Fruit fly (Drosophila melanogaster): ENCODE data around the gene CG1637.

The CG1637 gene

dm6 chrX:10886418-10886817 is 8.7 kb upstream of the CG1637 start (continued):
- TF ChIP-seq CG2120 (GFP tag; optimal IDR thresholded peaks at IDR 0.05) (no peak), chn (GFP tag; optimal IDR thresholded peaks at IDR 0.05) (no peak), lbe (GFP tag; optimal IDR thresholded peaks at IDR 0.05) (no peak), CG15601 (tag; optimal IDR thresholded peaks at IDR 0.05) (no peak), ab (GFP tag; optimal IDR thresholded peaks at IDR 0.05) (no peak), row (GFP tag; IDR thresholded peaks at IDR 0.05) (peak; percentile 44), CG18476 (GFP tag; optimal IDR thresholded peaks at IDR 0.05) (no peak), CG8290 (GFP tag; optimal IDR thresholded peaks at IDR 0.05) (no peak), CG8290 (tag; optimal IDR thresholded peaks at IDR 0.05) (peak in 1 of 2 experiments; percentile 11), HLH4C (GFP tag; IDR thresholded peaks at IDR 0.05; ENCODE audit: partially characterized antibody) (no peak), Rx (GFP tag; IDR thresholded peaks at IDR 0.05) (no peak), CG8388 (GFP tag; optimal IDR thresholded peaks at IDR 0.05) (no peak), CG3726 (GFP tag; IDR thresholded peaks at IDR 0.05) (no peak), Neu2 (GFP tag; optimal IDR thresholded peaks at IDR 0.05; ENCODE audit: borderline replicate concordance) (no peak), CG16779 (GFP tag; IDR thresholded peaks at IDR 0.05) (no peak), al (GFP tag; IDR thresholded peaks at IDR 0.05) (no peak), Dip2 (GFP tag; IDR thresholded peaks at IDR 0.05) (no peak)

dm6 chrX:10883740-10884139 is 6.0 kb upstream of the CG1637 start:
- no peak for TF ChIP-seq ttk (GFP tag; IDR thresholded peaks at IDR 0.05)
- TF ChIP-seq CG12071 (GFP tag; optimal IDR thresholded peaks at IDR 0.05) = no peak
- TF ChIP-seq CG6813 (GFP tag; optimal IDR thresholded peaks at IDR 0.05) = no peak
- no peak for TF ChIP-seq Dbx (GFP tag; IDR thresholded peaks at IDR 0.05)
- no peak for TF ChIP-seq CG10565 (GFP tag; optimal IDR thresholded peaks at IDR 0.05)
- no peak for TF ChIP-seq Gsc (GFP tag; IDR thresholded peaks at IDR 0.05)
- no peak for TF ChIP-seq ap (GFP tag; IDR thresholded peaks at IDR 0.05)
- TF ChIP-seq wor (GFP tag; IDR thresholded peaks at IDR 0.05) = no peak

DNA sequence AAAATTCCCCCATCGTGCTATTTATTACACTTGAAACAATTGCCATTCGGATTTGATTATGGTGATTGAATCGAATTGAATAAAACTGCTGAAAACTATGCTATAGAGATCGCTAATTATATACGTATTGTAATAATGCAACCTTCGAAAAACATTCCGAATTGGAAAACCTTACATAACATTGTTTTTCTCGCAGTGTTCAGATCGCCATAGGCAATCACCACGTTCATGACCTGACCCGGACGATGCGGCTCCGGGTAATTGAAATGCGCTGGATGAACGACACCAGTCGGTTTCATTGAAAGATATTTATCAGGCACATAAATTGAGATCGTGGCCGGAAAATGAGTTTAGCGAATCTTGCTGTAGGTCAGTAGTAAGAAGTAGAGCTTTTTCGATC is 5.1 kb upstream of the CG1637 start:
- no peak for TF ChIP-seq NFAT (GFP tag; IDR thresholded peaks at IDR 0.05)
- TF ChIP-seq Sox102F (GFP tag; optimal IDR thresholded peaks at IDR 0.05) = peak; percentile 28
- peak; percentile 21 for TF ChIP-seq lab (GFP tag; optimal IDR thresholded peaks at IDR 0.05)
- peak; percentile 17 for TF ChIP-seq phol (tag; optimal IDR thresholded peaks at IDR 0.05)
- peak; percentile 16 for TF ChIP-seq dmrt11E (tag; optimal IDR thresholded peaks at IDR 0.05)
- TF ChIP-seq Rx (GFP tag; IDR thresholded peaks at IDR 0.05) = no peak
- TF ChIP-seq Ets65A (GFP tag) = peak; percentile 61
- no peak for TF ChIP-seq Bdp1 (GFP tag; optimal IDR thresholded peaks at IDR 0.05)
- 0 out of 3 replicates have a peak, but pooled peaks have one; percentile 28 for TF ChIP-seq row (GFP tag; IDR thresholded peaks at IDR 0.05)
- TF ChIP-seq otp (GFP tag; IDR thresholded peaks at IDR 0.05) = no peak
- no peak for TF ChIP-seq Camta (GFP tag; optimal IDR thresholded peaks at IDR 0.05)
- no peak for TF ChIP-seq Xrp1 (GFP tag; IDR thresholded peaks at IDR 0.05)
- TF ChIP-seq CG17328 (GFP tag; IDR thresholded peaks at IDR 0.05) = 0 out of 2 replicates have a peak, but pooled peaks have one; percentile 33
- TF ChIP-seq CG10147 (GFP tag; optimal IDR thresholded peaks at IDR 0.05) = no peak
- no peak for TF ChIP-seq BtbVII (GFP tag; optimal IDR thresholded peaks at IDR 0.05)
- no peak for TF ChIP-seq tgo (GFP tag; IDR thresholded peaks at IDR 0.05)
- TF ChIP-seq CG1603 (tag; optimal IDR thresholded peaks at IDR 0.05) = peak; percentile 41
- no peak for TF ChIP-seq CG7987 (GFP tag; optimal IDR thresholded peaks at IDR 0.05)
- TF ChIP-seq CG9876 (GFP tag; optimal IDR thresholded peaks at IDR 0.05) = no peak
- peak; percentile 23 for TF ChIP-seq Oli (tag; optimal IDR thresholded peaks at IDR 0.05)
- TF ChIP-seq slou (GFP tag; optimal IDR thresholded peaks at IDR 0.05) = no peak
- no peak for TF ChIP-seq Ptx1 (GFP tag; IDR thresholded peaks at IDR 0.05)
- TF ChIP-seq unpg (GFP tag; optimal IDR thresholded peaks at IDR 0.05) = peak; percentile 29
- TF ChIP-seq CG14050 (GFP tag; IDR thresholded peaks at IDR 0.05) = no peak
- TF ChIP-seq Neu2 (GFP tag; optimal IDR thresholded peaks at IDR 0.05; ENCODE audit: borderline replicate concordance) = no peak
- TF ChIP-seq stc (GFP tag; IDR thresholded peaks at IDR 0.05) = no peak
- no peak for TF ChIP-seq pan (optimal IDR thresholded peaks at IDR 0.05)
- no peak for TF ChIP-seq pan (GFP tag; optimal IDR thresholded peaks at IDR 0.05 in 1 of 2, IDR thresholded peaks at IDR 0.05 in 1 of 2)
- no peak for TF ChIP-seq CkIIα-i1 (GFP tag; IDR thresholded peaks at IDR 0.05)

Data from whole organism, embryonic.